Worm (Caenorhabditis elegans): ENCODE data around the gene srlf-27.

The srlf-27 gene

ce11 chrIV:14637413-14637812, at the start of gene srlf-27:
srlf-27 (plus strand) TSS chrIV:14637713.
- TF ChIP-seq unc-62 (GFP tag; optimal IDR thresholded peaks at IDR 0.05): no peak

- no peak for TF ChIP-seq unc-62 (GFP tag; optimal IDR thresholded peaks at IDR 0.05)
Observed at ce11 chrIV:14594249-14594648, 43.3 kb upstream of the srlf-27 start.

ce11 chrIV:14599321-14599720, 38.2 kb upstream of the srlf-27 start:
- TF ChIP-seq unc-62 (GFP tag; optimal IDR thresholded peaks at IDR 0.05): no peak

ce11 chrIV:14603022-14603421, 34.5 kb upstream of the srlf-27 start:
- no peak for TF ChIP-seq unc-62 (GFP tag; optimal IDR thresholded peaks at IDR 0.05)

DNA sequence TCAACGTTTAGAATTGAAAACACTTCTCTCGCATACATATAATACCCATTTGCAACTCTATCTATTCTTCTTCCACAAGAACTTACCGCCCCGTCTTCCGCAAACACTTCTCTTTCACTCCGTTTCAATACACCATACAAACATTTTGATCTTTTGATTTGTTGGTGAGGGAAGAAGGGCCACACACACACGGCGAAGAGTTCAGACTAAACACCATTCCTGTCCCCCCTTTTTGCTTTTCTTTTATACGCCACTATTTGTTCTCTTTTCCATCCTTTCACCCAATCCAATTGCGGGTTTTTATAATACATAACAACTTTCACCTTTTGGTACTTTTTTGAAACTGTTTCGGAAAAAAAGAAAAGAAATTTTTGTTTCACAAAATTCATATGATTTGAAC, 32.4 kb upstream of the srlf-27 start:
- TF ChIP-seq unc-62 (GFP tag; optimal IDR thresholded peaks at IDR 0.05): no peak

ce11 chrIV:14606469-14606868, 31.0 kb upstream of the srlf-27 start:
- no peak for TF ChIP-seq unc-62 (GFP tag; optimal IDR thresholded peaks at IDR 0.05)

- TF ChIP-seq unc-62 (GFP tag; optimal IDR thresholded peaks at IDR 0.05): no peak
Observed at ce11 chrIV:14608605-14609004, 28.9 kb upstream of the srlf-27 start.

DNA sequence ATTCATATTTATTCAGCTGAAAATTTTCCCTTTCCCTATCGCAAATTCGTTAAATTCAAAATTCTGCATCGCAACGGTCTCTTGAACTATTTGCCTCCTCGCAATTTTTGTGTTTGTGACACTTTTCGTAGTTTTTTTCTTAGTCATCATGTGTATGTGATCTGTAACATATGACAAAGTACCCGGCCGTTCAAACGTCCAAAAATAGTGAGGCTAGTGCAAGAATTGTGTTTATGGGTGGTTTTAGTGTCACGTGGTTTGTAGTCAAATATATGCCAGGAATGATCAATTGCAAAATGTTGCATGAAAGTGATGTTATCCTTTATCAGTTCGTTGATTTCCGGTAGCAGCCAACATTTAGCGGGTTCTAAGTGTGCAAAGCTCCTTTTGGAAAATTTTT, 27.7 kb upstream of the srlf-27 start:
- no peak for TF ChIP-seq unc-62 (GFP tag; optimal IDR thresholded peaks at IDR 0.05)

DNA sequence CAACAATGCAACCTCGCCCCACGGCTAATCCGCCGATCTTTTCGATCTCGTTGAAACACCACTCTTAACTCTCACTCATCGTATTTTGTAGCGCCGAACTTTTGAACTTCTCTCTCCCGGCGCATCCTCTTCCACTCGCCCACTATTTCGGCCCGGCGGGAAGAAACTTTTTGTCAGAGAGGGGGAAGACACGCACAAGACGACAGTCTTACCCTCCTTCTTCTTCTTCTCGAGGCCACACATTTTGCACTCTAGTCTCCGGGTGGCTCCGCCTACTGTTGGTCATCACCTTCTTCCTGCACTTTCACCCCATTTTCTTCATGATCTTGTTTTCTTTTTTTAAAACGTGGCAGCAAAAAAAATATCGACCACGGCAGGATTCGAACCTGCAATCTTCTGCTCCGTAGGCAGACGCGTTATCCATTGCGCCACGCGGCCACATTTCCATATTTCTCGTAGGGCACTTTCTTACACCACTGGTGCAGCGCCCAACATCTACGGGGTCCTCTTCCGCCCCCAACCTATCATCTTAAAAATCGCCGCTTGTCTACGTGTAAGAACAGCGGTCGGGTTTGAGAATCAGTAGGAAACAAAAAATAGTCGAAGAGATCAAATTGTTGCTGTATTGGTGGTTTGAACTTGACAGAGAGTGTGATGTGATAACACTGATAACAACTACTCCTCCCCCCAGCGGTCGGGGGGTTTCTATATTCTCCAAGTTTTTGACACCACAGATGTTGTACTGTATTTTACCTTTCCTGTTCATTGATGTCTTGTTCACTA, 26.4 kb upstream of the srlf-27 start:
- no peak for TF ChIP-seq unc-62 (GFP tag; optimal IDR thresholded peaks at IDR 0.05)

- no peak for TF ChIP-seq unc-62 (GFP tag; optimal IDR thresholded peaks at IDR 0.05)
Observed at ce11 chrIV:14611892-14612497, 25.5 kb upstream of the srlf-27 start.

DNA sequence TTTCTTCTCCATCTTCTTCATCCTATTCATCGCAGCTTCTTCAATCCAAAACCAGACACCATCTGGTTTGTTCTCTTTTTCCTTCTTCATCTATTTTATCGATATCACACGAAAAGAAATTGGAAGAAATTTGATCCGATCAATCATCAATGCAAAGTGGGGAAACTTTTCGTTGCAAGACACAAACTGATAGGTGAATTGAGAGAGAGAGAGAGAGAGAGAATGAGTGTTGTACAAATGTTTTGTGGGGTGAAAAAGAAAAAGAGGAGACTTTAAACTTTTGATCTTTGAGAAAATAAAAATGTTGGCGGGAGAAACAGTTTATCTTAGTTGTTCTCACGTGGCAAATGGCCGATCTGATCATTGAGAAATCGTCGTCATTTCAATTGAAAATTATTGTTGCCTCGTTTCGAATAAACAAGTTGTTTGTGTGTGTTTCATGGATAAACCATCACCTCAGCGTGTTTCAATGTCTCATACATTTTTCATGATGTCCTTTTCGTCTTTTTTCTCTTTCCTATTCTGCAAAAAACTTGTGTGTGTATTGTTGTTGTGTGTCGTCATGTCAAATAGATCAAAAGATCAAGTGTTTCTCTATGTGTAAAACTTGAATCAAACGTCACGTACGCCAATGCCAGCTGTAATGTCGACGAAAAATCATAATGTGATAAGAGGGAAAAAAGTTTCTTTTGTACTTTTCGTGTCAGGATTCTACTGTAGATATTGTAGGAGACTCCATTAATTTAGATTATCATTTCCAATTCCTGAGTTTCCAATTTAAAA, 24.8 kb upstream of the srlf-27 start:
- TF ChIP-seq unc-62 (GFP tag; optimal IDR thresholded peaks at IDR 0.05): no peak

DNA sequence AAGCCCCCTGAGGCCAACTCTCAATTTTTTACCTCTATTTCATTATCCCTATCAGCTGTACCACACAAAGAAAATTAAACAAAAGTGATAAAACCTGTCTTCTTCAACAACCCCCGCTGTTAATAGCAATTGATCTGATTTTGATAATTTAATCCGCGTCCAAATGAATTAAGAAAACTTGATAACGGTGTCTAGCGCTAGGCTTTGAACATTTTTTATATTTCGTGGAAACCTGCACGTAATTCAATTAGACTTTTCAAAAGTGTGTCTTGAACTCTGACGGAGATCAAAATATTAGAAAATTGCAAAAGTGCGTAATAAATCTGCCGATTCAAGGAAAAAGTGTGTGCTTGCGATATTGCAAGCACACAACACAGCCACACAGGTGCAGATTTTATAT, 24.1 kb upstream of the srlf-27 start:
- no peak for TF ChIP-seq unc-62 (GFP tag; optimal IDR thresholded peaks at IDR 0.05)

- no peak for TF ChIP-seq unc-62 (GFP tag; optimal IDR thresholded peaks at IDR 0.05)
Observed at ce11 chrIV:14614176-14614740, 23.3 kb upstream of the srlf-27 start.

ce11 chrIV:14616303-14616702, 21.2 kb upstream of the srlf-27 start, which contains the start of gene dmd-6:
dmd-6 (plus strand) TSS chrIV:14616603.
- no peak for TF ChIP-seq unc-62 (GFP tag; optimal IDR thresholded peaks at IDR 0.05)

DNA sequence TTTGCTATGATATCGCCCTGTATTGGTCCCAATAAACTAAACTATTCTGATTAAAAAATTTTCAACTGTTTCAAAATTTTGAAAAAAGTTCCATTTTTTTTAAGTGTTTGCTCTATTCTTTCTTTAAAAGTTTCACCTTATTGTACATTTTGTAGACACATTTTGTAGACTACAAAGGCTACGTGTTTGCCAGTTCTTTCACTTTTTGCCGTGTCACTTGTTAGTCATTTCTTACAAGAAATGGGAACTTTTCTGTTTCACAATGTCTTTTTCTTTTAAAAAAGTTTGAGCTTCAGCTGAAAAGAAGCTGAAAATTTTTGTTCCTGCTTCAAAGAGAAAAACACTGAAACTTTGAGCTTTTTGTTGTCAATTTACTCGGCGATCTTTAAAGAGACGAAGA, 20.5 kb upstream of the srlf-27 start:
- TF ChIP-seq unc-62 (GFP tag; optimal IDR thresholded peaks at IDR 0.05): no peak

DNA sequence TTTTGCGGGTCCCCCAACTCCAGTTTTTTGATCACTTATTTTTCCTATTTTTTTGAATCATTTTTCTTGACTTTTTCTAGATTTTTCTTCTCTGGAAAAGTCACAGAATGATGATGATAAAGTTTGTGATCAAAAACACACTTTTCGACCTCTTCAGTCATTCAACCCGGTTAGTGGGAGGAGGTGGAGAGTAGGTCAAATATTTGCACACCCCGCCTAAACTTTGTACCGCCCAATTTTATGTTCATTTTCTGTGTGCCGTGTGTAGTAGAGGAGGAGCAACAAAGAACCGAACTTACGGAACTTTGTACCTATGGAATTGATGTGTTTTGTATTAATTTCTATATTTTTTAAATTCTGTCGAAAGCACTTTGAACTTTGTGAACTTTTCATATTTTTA, 20.0 kb upstream of the srlf-27 start:
- no peak for TF ChIP-seq unc-62 (GFP tag; optimal IDR thresholded peaks at IDR 0.05)
